Worm (Caenorhabditis elegans): Measurements from ENCODE around the gene bra-2.

Gene bra-2

DNA sequence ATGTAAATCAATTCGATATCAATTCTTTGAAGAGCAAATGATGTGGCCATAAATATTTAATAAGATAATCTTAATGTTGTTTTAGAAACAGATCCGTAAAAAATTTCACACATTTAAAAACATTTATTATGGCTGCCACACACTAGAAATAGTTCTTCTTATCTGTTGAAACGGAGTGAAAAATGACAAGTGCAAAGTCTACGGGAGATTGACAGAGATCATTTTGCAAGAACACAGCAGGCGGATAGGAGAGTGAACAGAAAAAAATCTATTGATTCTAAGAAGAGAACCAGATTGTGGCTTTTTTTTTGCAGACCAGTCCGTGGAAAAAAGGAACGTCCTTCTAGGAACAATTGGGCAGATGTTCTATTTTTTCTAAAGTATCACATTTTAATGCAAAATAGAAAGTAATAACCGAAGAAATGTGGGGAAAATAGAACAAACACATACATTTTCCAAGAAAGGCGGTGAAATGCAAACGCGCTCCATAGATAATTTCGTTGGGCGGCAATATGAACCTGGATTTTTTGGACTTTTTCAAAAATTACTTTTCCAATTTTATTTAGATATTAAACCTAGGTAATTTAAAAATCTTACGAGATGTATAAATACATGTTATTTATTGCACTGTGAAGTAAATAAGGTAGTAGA lies 9.3 kb upstream of the bra-2 start:
- TF ChIP-seq ztf-22 (GFP tag; optimal IDR thresholded peaks at IDR 0.05) (no peak), let-526 (GFP tag; IDR thresholded peaks at IDR 0.05) (no peak), ztf-3 (GFP tag; optimal IDR thresholded peaks at IDR 0.05) (no peak), gei-17 (GFP tag; optimal IDR thresholded peaks at IDR 0.05) (no peak), F49E8.2 (tag; optimal IDR thresholded peaks at IDR 0.05; ENCODE audit: insufficient read depth) (no peak), ekl-4 (GFP tag; IDR thresholded peaks at IDR 0.05) (no peak), nhr-179 (tag; optimal IDR thresholded peaks at IDR 0.05) (no peak), athp-1 (tag; optimal IDR thresholded peaks at IDR 0.05) (peak; percentile 19), sdz-38 (tag; optimal IDR thresholded peaks at IDR 0.05) (no peak), snpc-3.4 (tag; optimal IDR thresholded peaks at IDR 0.05) (no peak), madf-8 (GFP tag; conservative IDR thresholded peaks at IDR 0.05) (no peak), Y53G8AR.9 (GFP tag; conservative IDR thresholded peaks at IDR 0.05) (no peak; the same call in 1 of the 2 replicates), ceh-100 (GFP tag; IDR thresholded peaks at IDR 0.05) (no peak), ama-1 (optimal IDR thresholded peaks at IDR 0.05) (no peak), ama-1 (GFP tag; optimal IDR thresholded peaks at IDR 0.05) (no peak), ceh-91 (GFP tag; IDR thresholded peaks at IDR 0.05) (no peak), lsl-1 (GFP tag; optimal IDR thresholded peaks at IDR 0.05) (no peak), nfya-2 (GFP tag; IDR thresholded peaks at IDR 0.05) (no peak), chd-7 (tag; optimal IDR thresholded peaks at IDR 0.05) (no peak), ceh-58 (GFP tag; IDR thresholded peaks at IDR 0.05) (no peak), ceh-40 (GFP tag; IDR thresholded peaks at IDR 0.05) (no peak), akir-1 (GFP tag; optimal IDR thresholded peaks at IDR 0.05) (no peak), mxl-1 (tag; optimal IDR thresholded peaks at IDR 0.05) (no peak), ceh-27 (GFP tag; optimal IDR thresholded peaks at IDR 0.05) (no peak), C06A6.2 (GFP tag; conservative IDR thresholded peaks at IDR 0.05) (no peak), attf-5 (GFP tag; optimal IDR thresholded peaks at IDR 0.05) (no peak), lsy-27 (tag; optimal IDR thresholded peaks at IDR 0.05; ENCODE audit: borderline replicate concordance, insufficient read depth) (no peak), hsf-1 (GFP tag; IDR thresholded peaks at IDR 0.05) (no peak), die-1 (tag; optimal IDR thresholded peaks at IDR 0.05) (no peak), atf-7 (tag; optimal IDR thresholded peaks at IDR 0.05) (no peak), egl-18 (GFP tag; IDR thresholded peaks at IDR 0.05) (no peak), lir-1 (GFP tag; conservative IDR thresholded peaks at IDR 0.05) (no peak), ets-4 (GFP tag; optimal IDR thresholded peaks at IDR 0.05) (no peak), madf-3 (GFP tag; IDR thresholded peaks at IDR 0.05) (no peak), nhr-80 (tag; optimal IDR thresholded peaks at IDR 0.05) (peak; percentile 54), ztf-25 (GFP tag; IDR thresholded peaks at IDR 0.05) (no peak), somi-1 (GFP tag; optimal IDR thresholded peaks at IDR 0.05) (no peak), B0336.3 (GFP tag; IDR thresholded peaks at IDR 0.05) (no peak), F57A8.1 (GFP tag; optimal IDR thresholded peaks at IDR 0.05) (no peak), sea-2 (GFP tag; IDR thresholded peaks at IDR 0.05) (no peak), zim-3 (tag; optimal IDR thresholded peaks at IDR 0.05) (no peak), F55B11.4 (tag; optimal IDR thresholded peaks at IDR 0.05; ENCODE audit: borderline replicate concordance, insufficient read depth) (no peak), snpc-1.1 (tag; optimal IDR thresholded peaks at IDR 0.05; ENCODE audit: insufficient read depth) (no peak), ztf-6 (GFP tag; IDR thresholded peaks at IDR 0.05) (no peak), F37B4.10 (GFP tag; IDR thresholded peaks at IDR 0.05) (no peak), attf-3 (GFP tag; conservative IDR thresholded peaks at IDR 0.05) (0 out of 2 replicates have a peak, but pooled peaks have one; percentile 8), nhr-27 (tag; optimal IDR thresholded peaks at IDR 0.05) (no peak), F52B5.7 (tag; optimal IDR thresholded peaks at IDR 0.05) (no peak), F39B2.1 (GFP tag; IDR thresholded peaks at IDR 0.05) (no peak)
